Worm (Caenorhabditis elegans) whole organism, early embryonic: ENCODE data around the gene K09C6.9.

ENCODE experiments used
- F13C5.2 ChIP-seq: sonication (generic microtip); optimal IDR thresholded peaks from 2 replicates; lab custom pipeline; 2017; ENCODE audit warnings: mild to moderate bottlenecking, missing genetic modification characterization, inconsistent platforms, missing compliant biosample characterization
- ama-1 ChIP-seq: fragments of 150-350 bp; optimal IDR thresholded peaks from 2 replicates; lab custom pipeline; 2014
- hmbx-1 ChIP-seq: sonication (generic microtip); optimal IDR thresholded peaks from 2 replicates; lab custom pipeline; 2016; ENCODE audit warnings: mild to moderate bottlenecking, missing genetic modification characterization, missing compliant biosample characterization
- tbx-37 ChIP-seq: fragments of 200-800 bp; sonication (Bioruptor generic); conservative IDR thresholded peaks from 2 replicates; pipeline ENCODE4 v1.3.6; 2022; ENCODE audit warnings: missing genetic modification reagents, missing genetic modification characterization, missing compliant biosample characterization

DNA sequence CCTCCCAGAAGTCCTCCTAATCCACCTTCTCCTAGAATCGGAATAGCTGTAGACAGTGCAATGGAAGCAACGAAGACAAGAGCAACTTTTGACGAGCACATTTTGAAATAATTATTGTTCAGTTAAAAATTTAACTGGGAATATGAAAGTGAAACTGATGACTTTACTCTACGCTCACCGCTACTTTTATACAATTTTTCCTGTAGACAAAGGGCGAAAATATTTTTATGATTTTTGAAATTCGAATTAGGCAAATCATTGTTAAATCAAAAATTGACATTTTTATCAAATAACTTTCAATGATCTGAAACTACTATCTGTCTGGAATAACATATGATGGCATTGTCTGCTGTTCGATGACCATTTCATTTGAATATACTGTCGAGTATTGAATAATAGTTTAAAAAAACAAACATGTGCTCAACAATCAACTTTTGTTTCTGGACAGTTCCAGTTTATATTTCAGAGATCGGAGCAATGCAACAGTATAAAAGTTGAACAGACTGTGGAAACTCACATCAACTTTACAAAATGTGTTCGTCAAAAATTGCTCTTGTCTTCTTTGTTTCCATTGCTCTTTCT is 38.7 kb upstream of the K09C6.9 start, which contains the start of the genes srlf-23 and srlf-20:
- TF ChIP-seq ama-1 (no peak), F13C5.2 (tag; lab: Kevin White, UChicago) (no peak), tbx-37 (GFP tag; lab: Robert Waterston, UW) (no peak), hmbx-1 (tag; lab: Kevin White, UChicago) (no peak)
